Worm (Caenorhabditis elegans): Measurements from ENCODE around the gene F58F9.3.

F58F9.3 gene

ce11 chrIV:6271923-6272322, 38.9 kb downstream of the F58F9.3 start, which contains the start of gene srv-31:
TSS of gene srv-31 (minus strand) at chrIV:6272023.
- TF ChIP-seq W03F9.2 (tag; optimal IDR thresholded peaks at IDR 0.05), result no peak
- no peak for TF ChIP-seq him-1 (tag; optimal IDR thresholded peaks at IDR 0.05)
- no peak for TF ChIP-seq dao-5 (tag; optimal IDR thresholded peaks at IDR 0.05)

- TF ChIP-seq W03F9.2 (tag; optimal IDR thresholded peaks at IDR 0.05) (no peak), him-1 (tag; optimal IDR thresholded peaks at IDR 0.05) (no peak)
These were observed 42.7 kb downstream of the F58F9.3 start, which contains the start of the genes aat-4 and T13A10.1 for ce11 chrIV:6275671-6276209. TSS of gene aat-4 (minus strand) at chrIV:6275721. TSS of gene T13A10.1 (plus strand) at chrIV:6276081.

ce11 chrIV:6279392-6279791, 46.4 kb downstream of the F58F9.3 start, which contains the start of gene sams-5:
TSS of gene sams-5 (minus strand) at chrIV:6279522.
- TF ChIP-seq dao-5 (tag; optimal IDR thresholded peaks at IDR 0.05) (no peak), him-1 (tag; optimal IDR thresholded peaks at IDR 0.05) (no peak), W03F9.2 (tag; optimal IDR thresholded peaks at IDR 0.05) (no peak)

- TF ChIP-seq W03F9.2 (tag; optimal IDR thresholded peaks at IDR 0.05), result no peak
- TF ChIP-seq dao-5 (tag; optimal IDR thresholded peaks at IDR 0.05), result no peak
- TF ChIP-seq him-1 (tag; optimal IDR thresholded peaks at IDR 0.05), result no peak
These were observed 49.1 kb downstream of the F58F9.3 start, which contains the start of gene srv-32 for ce11 chrIV:6282143-6282542. TSS of gene srv-32 (minus strand) at chrIV:6282243.

ce11 chrIV:6284277-6284676, 51.2 kb downstream of the F58F9.3 start, which contains the start of gene ops-1:
TSS of gene ops-1 (minus strand) at chrIV:6284377.
- no peak for TF ChIP-seq him-1 (tag; optimal IDR thresholded peaks at IDR 0.05)
- no peak for TF ChIP-seq W03F9.2 (tag; optimal IDR thresholded peaks at IDR 0.05)
- TF ChIP-seq dao-5 (tag; optimal IDR thresholded peaks at IDR 0.05), result no peak

Data from whole organism, L4/young adult.